Worm (Caenorhabditis elegans) whole organism, L2 larva: Measurements from ENCODE around the gene tftc-3.

ENCODE experiments used
- C34F6.9 ChIP-seq: fragments of 150-350 bp; optimal IDR thresholded peaks from 2 replicates; lab custom pipeline; 2014; ENCODE audit warnings: missing biosample characterization, missing genetic modification characterization
- F13H6.1 ChIP-seq: sonication (generic microtip); optimal IDR thresholded peaks from 2 replicates; lab custom pipeline; 2016; ENCODE audit warnings: missing genetic modification characterization, missing compliant biosample characterization
- R02D3.7 ChIP-seq: fragments of 150-350 bp; optimal IDR thresholded peaks from 2 replicates; lab custom pipeline; 2014; ENCODE audit warnings: missing biosample characterization, missing genetic modification characterization
- Y55F3AM.14 ChIP-seq: fragments of 200-800 bp; sonication (Bioruptor generic); optimal IDR thresholded peaks from 2 replicates; lab custom pipeline; 2018; ENCODE audit warnings: mild to moderate bottlenecking, missing genetic modification characterization, missing compliant biosample characterization
- ZK546.5 ChIP-seq: sonication (generic microtip); optimal IDR thresholded peaks from 2 replicates; lab custom pipeline; 2017; ENCODE audit warnings: missing biosample characterization, missing genetic modification characterization
- alr-1 ChIP-seq: fragments of 150-350 bp; optimal IDR thresholded peaks from 2 replicates; lab custom pipeline; 2014; ENCODE audit warnings: missing biosample characterization, missing genetic modification characterization
- ama-1 ChIP-seq: fragments of 150-350 bp; optimal IDR thresholded peaks from 2 replicates; lab custom pipeline; 2018; ENCODE audit warnings: inconsistent platforms
- dmd-4 ChIP-seq: sonication (generic microtip); optimal IDR thresholded peaks from 2 replicates; lab custom pipeline; 2017; ENCODE audit warnings: missing biosample characterization, missing genetic modification characterization
- egl-27 ChIP-seq: sonication (generic microtip); optimal IDR thresholded peaks from 3 replicates; lab custom pipeline; 2017; ENCODE audit warnings: missing biosample characterization, missing genetic modification reagents, missing genetic modification characterization
- fos-1 ChIP-seq: fragments of 150-350 bp; optimal IDR thresholded peaks from 2 replicates; lab custom pipeline; 2014; ENCODE audit warnings: missing biosample characterization, missing genetic modification characterization
- gmeb-1 ChIP-seq: fragments of 150-350 bp; optimal IDR thresholded peaks from 2 replicates; lab custom pipeline; 2014; ENCODE audit warnings: missing biosample characterization, missing genetic modification characterization
- lin-13 ChIP-seq: fragments of 150-350 bp; optimal IDR thresholded peaks from 2 replicates; lab custom pipeline; 2014; ENCODE audit warnings: missing biosample characterization, missing genetic modification reagents, missing genetic modification characterization
- mab-5 ChIP-seq: fragments of 150-350 bp; optimal IDR thresholded peaks from 2 replicates; lab custom pipeline; 2014; ENCODE audit warnings: missing biosample characterization, missing genetic modification characterization
- nhr-10 ChIP-seq: sonication (generic microtip); optimal IDR thresholded peaks from 2 replicates; lab custom pipeline; 2017; ENCODE audit warnings: missing biosample characterization, missing genetic modification characterization
- nhr-11 ChIP-seq: fragments of 150-350 bp; optimal IDR thresholded peaks from 2 replicates; lab custom pipeline; 2014; ENCODE audit warnings: missing biosample characterization, missing genetic modification characterization
- nhr-21 ChIP-seq: fragments of 150-350 bp; optimal IDR thresholded peaks from 2 replicates; lab custom pipeline; 2014; ENCODE audit warnings: missing biosample characterization, missing genetic modification characterization
- nhr-23 ChIP-seq: fragments of 150-350 bp; optimal IDR thresholded peaks from 2 replicates; lab custom pipeline; 2014; ENCODE audit warnings: missing biosample characterization, missing genetic modification reagents, missing genetic modification characterization
- nhr-237 ChIP-seq: fragments of 150-350 bp; optimal IDR thresholded peaks from 2 replicates; lab custom pipeline; 2014; ENCODE audit warnings: missing biosample characterization, missing genetic modification characterization
- nhr-6 ChIP-seq: fragments of 150-350 bp; optimal IDR thresholded peaks from 2 replicates; lab custom pipeline; 2014; ENCODE audit warnings: missing biosample characterization, missing genetic modification characterization
- nhr-77 ChIP-seq: fragments of 150-350 bp; optimal IDR thresholded peaks from 2 replicates; lab custom pipeline; 2014; ENCODE audit warnings: missing biosample characterization, missing genetic modification characterization
- skn-1 ChIP-seq: sonication (generic microtip); optimal IDR thresholded peaks from 2 replicates; lab custom pipeline; 2017; ENCODE audit warnings: missing biosample characterization, missing genetic modification characterization
- sma-3 ChIP-seq: sonication (generic microtip); optimal IDR thresholded peaks from 2 replicates; lab custom pipeline; 2016; ENCODE audit warnings: missing genetic modification reagents, missing genetic modification characterization, missing compliant biosample characterization
- sma-9 ChIP-seq, 2 experiments: fragments of 150-350 bp in 1 of 2; sonication (generic microtip) in 1 of 2; optimal IDR thresholded peaks; 2 replicates each; lab custom pipeline; 2014 to 2016; ENCODE audit warnings: missing genetic modification characterization in 2 of 2, mild to moderate bottlenecking in 1 of 2, missing biosample characterization in 1 of 2, missing compliant biosample characterization in 1 of 2, missing genetic modification reagents in 1 of 2, moderate library complexity in 1 of 2
- unc-62 ChIP-seq: fragments of 150-350 bp; optimal IDR thresholded peaks from 2 replicates; lab custom pipeline; 2014; ENCODE audit warnings: missing biosample characterization, missing genetic modification reagents, missing genetic modification characterization
- ztf-1 ChIP-seq: fragments of 200-800 bp; sonication (Bioruptor generic); conservative IDR thresholded peaks from 2 replicates; pipeline ENCODE4 v1.3.6; 2022; ENCODE audit warnings: missing genetic modification characterization, missing compliant biosample characterization
- ztf-11 ChIP-seq: sonication (generic microtip); optimal IDR thresholded peaks from 2 replicates; lab custom pipeline; 2017; ENCODE audit warnings: missing biosample characterization, missing genetic modification characterization

tftc-3 gene

ce11 chrV:10233330-10233729 lies 23.2 kb upstream of the tftc-3 start, which contains the start of gene str-182:
str-182 (minus strand) TSS chrV:10233430.
- no peak for TF ChIP-seq nhr-6 (tag; lab: Kevin White, UChicago)
- TF ChIP-seq alr-1 (tag; lab: Kevin White, UChicago), result no peak
- no peak for TF ChIP-seq nhr-10
- no peak for TF ChIP-seq sma-3 (GFP tag; lab: Kevin White, UChicago)
- no peak for TF ChIP-seq ZK546.5
- no peak for TF ChIP-seq gmeb-1 (tag; lab: Kevin White, UChicago)
- no peak for TF ChIP-seq egl-27 (tag; lab: Kevin White, UChicago)

- TF ChIP-seq sma-3 (GFP tag; lab: Kevin White, UChicago), result no peak
- no peak for TF ChIP-seq ama-1 (lab: Kevin White, UChicago)
- TF ChIP-seq skn-1 (tag; lab: Kevin White, UChicago), result no peak
- no peak for TF ChIP-seq nhr-77 (tag; lab: Kevin White, UChicago)
Observed at ce11 chrV:10230932-10231331, 20.8 kb upstream of the tftc-3 start, which contains the start of gene fipr-6. fipr-6 (plus strand) TSS chrV:10231232.

ce11 chrV:10229222-10229879 lies 19.2 kb upstream of the tftc-3 start, which contains the start of the genes pyt-1 and fipr-7:
pyt-1 (minus strand) TSS chrV:10229322.
fipr-7 (plus strand) TSS chrV:10229829.
- no peak for TF ChIP-seq fos-1 (tag; lab: Kevin White, UChicago)
- no peak for TF ChIP-seq ztf-1 (GFP tag; lab: Robert Waterston, UW)
- no peak for TF ChIP-seq nhr-77 (tag; lab: Kevin White, UChicago)
- TF ChIP-seq ZK546.5, result no peak
- TF ChIP-seq unc-62 (GFP tag; lab: Kevin White, UChicago), result no peak
- no peak for TF ChIP-seq nhr-21 (tag; lab: Kevin White, UChicago)
- TF ChIP-seq Y55F3AM.14 (GFP tag; lab: Kevin White, UChicago), result no peak
- no peak for TF ChIP-seq dmd-4
- TF ChIP-seq nhr-6 (tag; lab: Kevin White, UChicago), result no peak

ce11 chrV:10228360-10228759 lies 18.2 kb upstream of the tftc-3 start, which contains the start of gene fipr-4:
fipr-4 (minus strand) TSS chrV:10228460.
- TF ChIP-seq sma-9 (GFP tag; optimal IDR thresholded peaks at IDR 0.05; lab: Kevin White, UChicago), result no peak
- TF ChIP-seq sma-9 (tag; optimal IDR thresholded peaks at IDR 0.05; lab: Kevin White, UChicago), result no peak
- peak; percentile 9 for TF ChIP-seq F13H6.1 (tag; lab: Kevin White, UChicago)

ce11 chrV:10227333-10227732 lies 17.2 kb upstream of the tftc-3 start, which contains the start of gene ttr-19:
ttr-19 (minus strand) TSS chrV:10227433.
- TF ChIP-seq nhr-23 (tag; lab: Kevin White, UChicago) (no peak), nhr-11 (tag; lab: Kevin White, UChicago) (no peak), C34F6.9 (no peak), R02D3.7 (tag; lab: Kevin White, UChicago) (no peak)

- TF ChIP-seq nhr-237 (tag; lab: Kevin White, UChicago) (no peak), mab-5 (no peak), ztf-11 (no peak), fos-1 (tag; lab: Kevin White, UChicago) (peak; percentile 62), lin-13 (GFP tag; lab: Kevin White, UChicago) (no peak)
- TF ChIP-seq, all 48 proteins: peak for 1
Observed at ce11 chrV:10225610-10226009, 15.5 kb upstream of the tftc-3 start, which contains the start of gene daf-36. daf-36 (minus strand) TSS chrV:10225710.

- TF ChIP-seq fos-1 (tag; lab: Kevin White, UChicago) (peak; percentile 60), C34F6.9 (no peak)
Observed at ce11 chrV:10224619-10225018, 14.5 kb upstream of the tftc-3 start.

ce11 chrV:10222007-10222406 lies 11.9 kb upstream of the tftc-3 start, which contains the start of gene C12D8.20:
C12D8.20 (plus strand) TSS chrV:10222307.
- TF ChIP-seq sma-9 (GFP tag; optimal IDR thresholded peaks at IDR 0.05; lab: Kevin White, UChicago) (no peak), sma-9 (tag; optimal IDR thresholded peaks at IDR 0.05; lab: Kevin White, UChicago) (no peak)
